Fruit fly (Drosophila melanogaster) whole organism, embryonic: ENCODE results near the gene mthl1.

Experiments used
- CG10654 ChIP-seq: fragments of 200-800 bp; sonication (Bioruptor generic); optimal IDR thresholded peaks from 2 replicates; lab custom pipeline; 2016; ENCODE audit warnings: missing biosample characterization, missing genetic modification characterization
- CG11560 ChIP-seq: fragments of 200-800 bp; sonication (Bioruptor generic); IDR thresholded peaks from 3 replicates; pipeline ENCODE4 v1.3.6; 2022; ENCODE audit warnings: missing biosample characterization, missing genetic modification characterization
- CG1233 ChIP-seq: fragments of 200-800 bp; sonication (Bioruptor generic); optimal IDR thresholded peaks from 4 replicates; lab custom pipeline; 2018; ENCODE audit warnings: missing biosample characterization, mild to moderate bottlenecking, missing genetic modification characterization
- CG7556 ChIP-seq: fragments of 200-800 bp; sonication (Bioruptor generic); optimal IDR thresholded peaks from 2 replicates; lab custom pipeline; 2017; ENCODE audit warnings: missing biosample characterization, mild to moderate bottlenecking, missing genetic modification characterization
- MTF-1 ChIP-seq: fragments of 200-800 bp; sonication (Bioruptor generic); optimal IDR thresholded peaks from 2 replicates; lab custom pipeline; 2018; ENCODE audit warnings: missing biosample characterization, mild to moderate bottlenecking, missing genetic modification characterization, borderline replicate concordance
- Opbp ChIP-seq: fragments of 200-800 bp; sonication (Bioruptor generic); IDR thresholded peaks from 3 replicates; pipeline ENCODE4 v1.3.6; 2022; ENCODE audit warnings: missing biosample characterization, missing genetic modification characterization; ENCODE audit not compliant: partially characterized antibody
- dmrt11E ChIP-seq: fragments of 200-800 bp; sonication (Bioruptor generic); optimal IDR thresholded peaks from 3 replicates; lab custom pipeline; 2018; ENCODE audit warnings: missing biosample characterization, mild to moderate bottlenecking, missing genetic modification characterization, moderate library complexity
- exex ChIP-seq: fragments of 200-800 bp; sonication (Bioruptor generic); optimal IDR thresholded peaks from 4 replicates; lab custom pipeline; 2018; ENCODE audit warnings: missing biosample characterization, mild to moderate bottlenecking, missing genetic modification characterization, moderate library complexity
- nerfin-2 ChIP-seq: fragments of 200-800 bp; sonication (Bioruptor generic); IDR thresholded peaks from 2 replicates; pipeline ENCODE4 v1.3.6; 2022; ENCODE audit warnings: missing biosample characterization, missing genetic modification characterization; ENCODE audit not compliant: partially characterized antibody
- pzg ChIP-seq: fragments of 200-800 bp; sonication (Bioruptor generic); optimal IDR thresholded peaks from 3 replicates; lab custom pipeline; 2018; ENCODE audit warnings: missing biosample characterization, mild to moderate bottlenecking, missing genetic modification characterization, moderate library complexity
- ranshi ChIP-seq: fragments of 200-800 bp; sonication (Bioruptor generic); IDR thresholded peaks from 2 replicates; pipeline ENCODE4 v1.3.6; 2022; ENCODE audit warnings: missing biosample characterization, missing genetic modification characterization
- ttk ChIP-seq: fragments of 200-800 bp; sonication (Bioruptor generic); IDR thresholded peaks from 2 replicates; pipeline ENCODE4 v2.1.2; 2022; ENCODE audit warnings: missing biosample characterization, missing genetic modification characterization
- unc-4 ChIP-seq: fragments of 200-800 bp; sonication (Bioruptor generic); IDR thresholded peaks from 2 replicates; pipeline ENCODE4 v1.3.6; 2022; ENCODE audit warnings: missing biosample characterization, missing genetic modification characterization; ENCODE audit not compliant: partially characterized antibody
- usp ChIP-seq: fragments of >200 bp; optimal IDR thresholded peaks from 2 replicates; lab custom pipeline; 2017; ENCODE audit warnings: missing biosample characterization, missing genetic modification characterization

DNA sequence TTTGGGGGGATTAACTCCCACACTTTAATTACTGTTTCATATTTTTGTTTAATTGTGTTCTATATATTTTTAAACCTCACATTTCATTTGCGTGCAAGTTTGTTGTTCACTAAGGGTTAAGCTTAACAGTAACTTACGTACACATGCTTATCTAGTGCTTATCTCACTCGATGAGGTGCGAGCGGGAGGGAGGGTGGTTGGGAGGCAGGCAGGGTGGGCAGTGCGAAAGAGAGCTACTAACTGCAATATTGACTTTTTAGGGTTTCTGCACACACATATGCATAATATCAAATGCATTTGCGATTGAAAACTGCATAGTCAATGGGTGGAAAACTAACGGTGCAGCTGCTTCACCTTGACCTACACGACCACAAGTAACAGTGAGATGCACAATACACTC is 53.7 kb downstream of the mthl1 start:
- TF ChIP-seq CG11560 (tag; lab: Robert Waterston, UW), result no peak
- TF ChIP-seq CG10654 (GFP tag; lab: Kevin White, UChicago), result no peak
- no peak for TF ChIP-seq exex (tag; lab: Kevin White, UChicago)
- TF ChIP-seq CG1233, result no peak
- no peak for TF ChIP-seq unc-4 (GFP tag; lab: Robert Waterston, UW)
- TF ChIP-seq Opbp (GFP tag; lab: Robert Waterston, UW), result no peak
- no peak for TF ChIP-seq pzg (GFP tag; lab: Kevin White, UChicago)
- no peak for TF ChIP-seq CG7556 (GFP tag; lab: Kevin White, UChicago)
- no peak for TF ChIP-seq usp (GFP tag; lab: Kevin White, UChicago)
- no peak for TF ChIP-seq MTF-1
- no peak for TF ChIP-seq dmrt11E (tag; lab: Kevin White, UChicago)
- TF ChIP-seq nerfin-2, result no peak
- no peak for TF ChIP-seq ranshi
- no peak for TF ChIP-seq ttk (GFP tag; lab: Robert Waterston, UW)
